Worm (Caenorhabditis elegans) whole organism, L3 larva: Measurements from ENCODE around the gene F35D11.1.

Experiments
- aly-2 ChIP-seq: fragments of 150-350 bp; optimal IDR thresholded peaks from 2 replicates; lab custom pipeline; 2014; ENCODE audit warnings: missing biosample characterization, missing genetic modification characterization
- ceh-16 ChIP-seq: sonication (generic microtip); optimal IDR thresholded peaks from 2 replicates; lab custom pipeline; 2017; ENCODE audit warnings: missing biosample characterization, missing genetic modification characterization
- ceh-28 ChIP-seq: fragments of 150-350 bp; optimal IDR thresholded peaks from 2 replicates; lab custom pipeline; 2014; ENCODE audit warnings: missing biosample characterization, missing genetic modification reagents, missing genetic modification characterization
- ceh-82 ChIP-seq: fragments of 150-350 bp; optimal IDR thresholded peaks from 2 replicates; lab custom pipeline; 2014; ENCODE audit warnings: missing biosample characterization, missing genetic modification characterization
- ceh-9 ChIP-seq: sonication (generic microtip); optimal IDR thresholded peaks from 2 replicates; lab custom pipeline; 2018; ENCODE audit warnings: missing biosample characterization, missing genetic modification characterization
- egl-5 ChIP-seq: fragments of 150-350 bp; optimal IDR thresholded peaks from 2 replicates; lab custom pipeline; 2017; ENCODE audit warnings: missing biosample characterization, missing genetic modification reagents, missing genetic modification characterization, inconsistent platforms
- elt-2 ChIP-seq: sonication (generic microtip); optimal IDR thresholded peaks from 2 replicates; lab custom pipeline; 2016; ENCODE audit warnings: missing genetic modification reagents, mild to moderate bottlenecking, missing genetic modification characterization, missing compliant biosample characterization
- elt-3 ChIP-seq, 3 experiments: fragments of 150-350 bp in 1 of 3; sonication (generic microtip) in 2 of 3; optimal IDR thresholded peaks; 2 replicates in 2 of 3; 4 replicates in 1 of 3; lab custom pipeline; 2014 to 2017; ENCODE audit warnings: missing biosample characterization in 3 of 3, missing genetic modification characterization in 3 of 3
- fkh-2 ChIP-seq: fragments of 150-350 bp; optimal IDR thresholded peaks from 2 replicates; lab custom pipeline; 2014; ENCODE audit warnings: missing biosample characterization, missing genetic modification reagents, missing genetic modification characterization
- fos-1 ChIP-seq: fragments of 150-350 bp; optimal IDR thresholded peaks from 2 replicates; lab custom pipeline; 2014; ENCODE audit warnings: missing biosample characterization, missing genetic modification characterization
- hmg-11 ChIP-seq: sonication (generic microtip); optimal IDR thresholded peaks from 2 replicates; lab custom pipeline; 2016; ENCODE audit warnings: missing genetic modification characterization, missing compliant biosample characterization
- jun-1 ChIP-seq: fragments of 150-350 bp; optimal IDR thresholded peaks from 2 replicates; lab custom pipeline; 2014; ENCODE audit warnings: missing biosample characterization, missing genetic modification reagents, missing genetic modification characterization
- lin-15B ChIP-seq: fragments of 150-350 bp; optimal IDR thresholded peaks from 2 replicates; lab custom pipeline; 2014; ENCODE audit warnings: missing biosample characterization, missing genetic modification characterization
- lin-39 ChIP-seq: fragments of 150-350 bp; optimal IDR thresholded peaks from 2 replicates; lab custom pipeline; 2018; ENCODE audit warnings: missing biosample characterization, missing genetic modification reagents, missing genetic modification characterization
- lsy-12 ChIP-seq: sonication (generic microtip); optimal IDR thresholded peaks from 2 replicates; lab custom pipeline; 2016; ENCODE audit warnings: mild to moderate bottlenecking, missing genetic modification characterization, missing compliant biosample characterization
- mdl-1 ChIP-seq: fragments of 150-350 bp; optimal IDR thresholded peaks from 2 replicates; lab custom pipeline; 2014; ENCODE audit warnings: missing biosample characterization, missing genetic modification characterization
- mml-1 ChIP-seq: fragments of 150-350 bp; sonication (generic microtip); optimal IDR thresholded peaks from 3 replicates; lab custom pipeline; 2014; ENCODE audit warnings: missing biosample characterization, missing genetic modification characterization
- nfya-1 ChIP-seq: sonication (generic microtip); optimal IDR thresholded peaks from 2 replicates; lab custom pipeline; 2017; ENCODE audit warnings: missing genetic modification characterization, mild to moderate bottlenecking, missing compliant biosample characterization, antibody characterized with exemption, moderate library complexity; ENCODE audit not compliant: insufficient read depth
- nhr-12 ChIP-seq: fragments of 150-350 bp; optimal IDR thresholded peaks from 2 replicates; lab custom pipeline; 2014; ENCODE audit warnings: missing biosample characterization, missing genetic modification characterization
- nhr-23 ChIP-seq: fragments of 150-350 bp; optimal IDR thresholded peaks from 2 replicates; lab custom pipeline; 2014; ENCODE audit warnings: missing biosample characterization, missing genetic modification reagents, missing genetic modification characterization
- nhr-237 ChIP-seq: fragments of 150-350 bp; optimal IDR thresholded peaks from 2 replicates; lab custom pipeline; 2014; ENCODE audit warnings: missing biosample characterization, missing genetic modification characterization
- nhr-25 ChIP-seq: sonication (generic microtip); optimal IDR thresholded peaks from 2 replicates; lab custom pipeline; 2017; ENCODE audit warnings: missing biosample characterization, missing genetic modification characterization
- nhr-28 ChIP-seq: fragments of 150-350 bp; optimal IDR thresholded peaks from 2 replicates; lab custom pipeline; 2014; ENCODE audit warnings: missing biosample characterization, missing genetic modification characterization
- nhr-43 ChIP-seq: sonication (generic microtip); optimal IDR thresholded peaks from 2 replicates; lab custom pipeline; 2016; ENCODE audit warnings: mild to moderate bottlenecking, missing genetic modification characterization, missing compliant biosample characterization; ENCODE audit not compliant: poor library complexity, severe bottlenecking
- nhr-76 ChIP-seq: fragments of 150-350 bp; sonication (generic microtip); optimal IDR thresholded peaks from 5 replicates; lab custom pipeline; 2014; ENCODE audit warnings: missing biosample characterization, missing genetic modification characterization
- nhr-77 ChIP-seq: fragments of 150-350 bp; optimal IDR thresholded peaks from 2 replicates; lab custom pipeline; 2014; ENCODE audit warnings: missing biosample characterization, missing genetic modification characterization
- pha-4 ChIP-seq: fragments of 150-350 bp; optimal IDR thresholded peaks from 2 replicates; lab custom pipeline; 2014; ENCODE audit warnings: missing biosample characterization, missing genetic modification reagents, missing genetic modification characterization
- pqm-1 ChIP-seq: fragments of 150-350 bp; optimal IDR thresholded peaks from 2 replicates; lab custom pipeline; 2017; ENCODE audit warnings: missing biosample characterization, missing genetic modification characterization, inconsistent platforms
- skn-1 ChIP-seq: fragments of 150-350 bp; optimal IDR thresholded peaks from 2 replicates; lab custom pipeline; 2014; ENCODE audit warnings: missing biosample characterization, missing genetic modification characterization
- snpc-4 ChIP-seq: fragments of 150-350 bp; optimal IDR thresholded peaks from 2 replicates; lab custom pipeline; 2014; ENCODE audit warnings: missing biosample characterization, missing genetic modification characterization
- tbx-2 ChIP-seq: sonication (generic microtip); optimal IDR thresholded peaks from 2 replicates; lab custom pipeline; 2016; ENCODE audit warnings: mild to moderate bottlenecking, missing genetic modification characterization, missing compliant biosample characterization
- unc-39 ChIP-seq: sonication (generic microtip); optimal IDR thresholded peaks from 4 replicates; lab custom pipeline; 2017; ENCODE audit warnings: missing biosample characterization, missing genetic modification characterization
- ztf-11 ChIP-seq: fragments of 150-350 bp; optimal IDR thresholded peaks from 2 replicates; lab custom pipeline; 2014; ENCODE audit warnings: missing biosample characterization, missing genetic modification characterization
- ztf-4 ChIP-seq: fragments of 150-350 bp; optimal IDR thresholded peaks from 2 replicates; lab custom pipeline; 2014; ENCODE audit warnings: missing biosample characterization, missing genetic modification characterization

Gene F35D11.1

ce11 chrII:4665359-4665758 is 38.7 kb downstream of the F35D11.1 start, which contains the start of gene T05A7.11:
Gene T05A7.11, minus strand, starts transcription at chrII:4665459.
- no peak for TF ChIP-seq unc-39 (tag; lab: Kevin White, UChicago)
- TF ChIP-seq mdl-1 (tag; lab: Kevin White, UChicago) = no peak
- TF ChIP-seq nhr-76 (tag; lab: Kevin White, UChicago) = no peak
- no peak for TF ChIP-seq fkh-2 (tag; lab: Kevin White, UChicago)
- TF ChIP-seq skn-1 (tag; lab: Kevin White, UChicago) = no peak
- TF ChIP-seq fos-1 (tag; lab: Kevin White, UChicago) = no peak
- TF ChIP-seq ceh-9 (tag; lab: Kevin White, UChicago) = no peak
- TF ChIP-seq nhr-23 (tag; lab: Kevin White, UChicago) = no peak
- TF ChIP-seq nhr-25 (tag; lab: Kevin White, UChicago) = no peak
- no peak for TF ChIP-seq pha-4 (tag; lab: Kevin White, UChicago)

- no peak for TF ChIP-seq mml-1 (tag; lab: Kevin White, UChicago)
- TF ChIP-seq aly-2 = no peak
- no peak for TF ChIP-seq nhr-12 (tag; lab: Kevin White, UChicago)
- TF ChIP-seq nhr-25 (tag; lab: Kevin White, UChicago) = no peak
- TF ChIP-seq hmg-11 = no peak
- TF ChIP-seq egl-5 (tag; lab: Kevin White, UChicago) = no peak
- no peak for TF ChIP-seq tbx-2 (tag; lab: Kevin White, UChicago)
- no peak for TF ChIP-seq nhr-77 (tag; lab: Kevin White, UChicago)
- no peak for TF ChIP-seq unc-39 (tag; lab: Kevin White, UChicago)
- no peak for TF ChIP-seq ztf-4 (tag; lab: Kevin White, UChicago)
- TF ChIP-seq ceh-28 = no peak
Observed at ce11 chrII:4667572-4667971, 40.9 kb downstream of the F35D11.1 start, which contains the start of gene fut-5. Gene fut-5, minus strand, starts transcription at chrII:4667672.

- TF ChIP-seq elt-3 (tag; optimal IDR thresholded peaks at IDR 0.05; lab: Kevin White, UChicago) (no peak), skn-1 (tag; lab: Kevin White, UChicago) (no peak), elt-2 (tag; lab: Kevin White, UChicago) (no peak), ceh-82 (no peak), nhr-237 (tag; lab: Kevin White, UChicago) (no peak), nhr-77 (tag; lab: Kevin White, UChicago) (no peak), lin-39 (tag; lab: Kevin White, UChicago) (no peak), ceh-16 (no peak)
Observed at ce11 chrII:4671692-4672091, 45.0 kb downstream of the F35D11.1 start, which contains the start of gene T05A7.6. Gene T05A7.6, minus strand, starts transcription at chrII:4671792.

ce11 chrII:4672584-4673110 is 45.9 kb downstream of the F35D11.1 start, which contains the start of the genes clec-140 and hmg-11:
Gene clec-140, plus strand, starts transcription at chrII:4673060.
Gene hmg-11, plus strand, starts transcription at chrII:4673085.
- TF ChIP-seq nhr-25 (tag; lab: Kevin White, UChicago) (peak; percentile 51), lin-15B (tag; lab: Kevin White, UChicago) (peak; percentile 71), nhr-12 (tag; lab: Kevin White, UChicago) (no peak), tbx-2 (tag; lab: Kevin White, UChicago) (no peak), nhr-237 (tag; lab: Kevin White, UChicago) (no peak), egl-5 (tag; lab: Kevin White, UChicago) (peak; percentile 24), nhr-28 (tag; lab: Kevin White, UChicago) (no peak), snpc-4 (peak; percentile 43), lin-39 (tag; lab: Kevin White, UChicago) (peak; percentile 90), lsy-12 (tag; lab: Kevin White, UChicago) (peak; percentile 8), nhr-43 (tag; lab: Kevin White, UChicago) (no peak), ceh-28 (no peak), elt-3 (tag; optimal IDR thresholded peaks at IDR 0.05; lab: Kevin White, UChicago) (no peak), nhr-23 (tag; lab: Kevin White, UChicago) (peak; percentile 41), unc-39 (tag; lab: Kevin White, UChicago) (no peak), pqm-1 (peak; percentile 33), fos-1 (tag; lab: Kevin White, UChicago) (peak; percentile 9), jun-1 (tag; lab: Kevin White, UChicago) (peak; percentile 45), ztf-4 (tag; lab: Kevin White, UChicago) (no peak), pha-4 (tag; lab: Kevin White, UChicago) (no peak), ztf-11 (tag; lab: Kevin White, UChicago) (no peak), nfya-1 (tag; lab: Kevin White, UChicago) (peak; percentile 72), elt-2 (tag; lab: Kevin White, UChicago) (peak; percentile 46)
